Fruit fly (Drosophila melanogaster) whole organism, adult: ENCODE measurements around the gene CG15922.

Experiments
- CG5204 ChIP-seq: fragments of 200-800 bp; sonication (Bioruptor generic); optimal IDR thresholded peaks from 2 replicates; lab custom pipeline; 2016; ENCODE audit warnings: missing biosample characterization, missing genetic modification characterization
- CG7045 ChIP-seq: fragments of 200-800 bp; sonication (Bioruptor generic); optimal IDR thresholded peaks from 2 replicates; lab custom pipeline; 2017; ENCODE audit warnings: missing biosample characterization, mild to moderate bottlenecking, missing genetic modification characterization
- CG7101 ChIP-seq: fragments of 200-800 bp; sonication (Bioruptor generic); optimal IDR thresholded peaks from 2 replicates; lab custom pipeline; 2018; ENCODE audit warnings: missing biosample characterization, mild to moderate bottlenecking, missing genetic modification characterization, moderate library complexity
- Clk ChIP-seq: fragments of 200-800 bp; sonication (Bioruptor generic); optimal IDR thresholded peaks from 2 replicates; lab custom pipeline; 2017; ENCODE audit warnings: missing biosample characterization, missing genetic modification characterization
- Hr96 ChIP-seq: fragments of 200-800 bp; sonication (Bioruptor generic); optimal IDR thresholded peaks from 2 replicates; lab custom pipeline; 2016; ENCODE audit warnings: missing biosample characterization, missing genetic modification characterization
- Mnt ChIP-seq: fragments of 200-800 bp; sonication (Bioruptor generic); optimal IDR thresholded peaks from 2 replicates; lab custom pipeline; 2016; ENCODE audit warnings: missing biosample characterization, mild to moderate bottlenecking, missing genetic modification characterization
- cic ChIP-seq: fragments of 200-800 bp; sonication (Bioruptor generic); optimal IDR thresholded peaks from 2 replicates; lab custom pipeline; 2017; ENCODE audit warnings: missing biosample characterization, mild to moderate bottlenecking, missing genetic modification characterization, moderate library complexity
- toe ChIP-seq: fragments of 200-800 bp; sonication (Bioruptor generic); optimal IDR thresholded peaks from 2 replicates; lab custom pipeline; 2016; ENCODE audit warnings: missing biosample characterization, missing genetic modification characterization

- TF ChIP-seq CG5204 (no peak), Mnt (GFP tag; lab: Kevin White, UChicago) (no peak), Clk (no peak), cic (no peak), CG7045 (GFP tag; lab: Kevin White, UChicago) (no peak), Hr96 (GFP tag; lab: Kevin White, UChicago) (no peak), CG7101 (tag; lab: Kevin White, UChicago) (no peak), toe (GFP tag; lab: Kevin White, UChicago) (no peak)
Observed at dm6 chr3R:20597407-20598325, 37.6 kb upstream of the CG15922 start.
